Worm (Caenorhabditis elegans): Measurements from ENCODE around the gene Y39A1A.9.

Y39A1A.9 gene

DNA sequence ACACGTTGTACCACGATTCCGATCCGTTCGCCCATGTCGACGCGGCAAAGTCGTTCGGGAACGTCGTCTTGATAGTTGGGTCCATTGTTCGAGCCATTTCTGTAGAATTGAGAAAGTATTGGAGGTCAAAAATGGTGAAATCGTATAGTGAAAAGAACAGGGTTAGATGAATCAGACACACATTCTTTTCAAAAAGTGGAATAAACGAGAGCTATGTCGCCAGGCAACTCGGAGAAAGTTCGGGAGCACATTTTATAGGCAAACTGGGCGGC lies at the start of gene Y39A1A.9:
TSS of gene Y39A1A.9 (minus strand) at position 99 of the 272 bp plus-strand sequence.
- TF ChIP-seq ceh-83 (GFP tag; optimal IDR thresholded peaks at IDR 0.05) (no peak), sptf-1 (tag; optimal IDR thresholded peaks at IDR 0.05) (no peak), cnd-1 (tag; optimal IDR thresholded peaks at IDR 0.05) (no peak), ztf-11 (tag; optimal IDR thresholded peaks at IDR 0.05) (no peak), nhr-76 (tag; optimal IDR thresholded peaks at IDR 0.05) (no peak), elt-1 (tag; optimal IDR thresholded peaks at IDR 0.05; ENCODE audit: borderline replicate concordance, insufficient read depth) (no peak), nhr-2 (tag; optimal IDR thresholded peaks at IDR 0.05) (no peak), unc-39 (tag; optimal IDR thresholded peaks at IDR 0.05) (no peak), hlh-1 (tag; optimal IDR thresholded peaks at IDR 0.05) (no peak), unc-62 (GFP tag; optimal IDR thresholded peaks at IDR 0.05) (no peak), ces-1 (GFP tag; optimal IDR thresholded peaks at IDR 0.05) (no peak), drap-1 (GFP tag; optimal IDR thresholded peaks at IDR 0.05) (no peak)

- TF ChIP-seq cnd-1 (tag; optimal IDR thresholded peaks at IDR 0.05) (no peak), snpc-4 (tag; optimal IDR thresholded peaks at IDR 0.05) (no peak)
Observed at ce11 chrIII:10678971-10679370, 45.7 kb upstream of the Y39A1A.9 start, which contains the start of gene Y39A1A.16. Gene Y39A1A.16, plus strand, starts transcription at chrIII:10679271.

ce11 chrIII:10671894-10672293 lies 38.6 kb upstream of the Y39A1A.9 start:
- TF ChIP-seq flh-1 (GFP tag; optimal IDR thresholded peaks at IDR 0.05) (no peak), ceh-39 (tag; optimal IDR thresholded peaks at IDR 0.05) (no peak), nhr-12 (tag; optimal IDR thresholded peaks at IDR 0.05) (no peak), nhr-237 (tag; optimal IDR thresholded peaks at IDR 0.05) (no peak), M03D4.4 (tag; optimal IDR thresholded peaks at IDR 0.05) (no peak), sptf-1 (tag; optimal IDR thresholded peaks at IDR 0.05) (no peak), zip-8 (tag; optimal IDR thresholded peaks at IDR 0.05) (no peak), unc-120 (tag; optimal IDR thresholded peaks at IDR 0.05; ENCODE audit: poor library complexity, severe bottlenecking) (no peak), lin-32 (GFP tag; optimal IDR thresholded peaks at IDR 0.05) (no peak), elt-3 (tag; optimal IDR thresholded peaks at IDR 0.05) (no peak), mls-2 (tag; optimal IDR thresholded peaks at IDR 0.05) (no peak), elt-1 (tag; optimal IDR thresholded peaks at IDR 0.05; ENCODE audit: borderline replicate concordance, insufficient read depth) (no peak), mab-5 (tag; optimal IDR thresholded peaks at IDR 0.05) (no peak), snpc-4 (tag; optimal IDR thresholded peaks at IDR 0.05) (no peak), unc-39 (tag; optimal IDR thresholded peaks at IDR 0.05) (no peak), tbx-8 (GFP tag; optimal IDR thresholded peaks at IDR 0.05) (no peak), hlh-1 (tag; optimal IDR thresholded peaks at IDR 0.05) (no peak), ham-2 (GFP tag; optimal IDR thresholded peaks at IDR 0.05) (peak; percentile 10), bed-3 (GFP tag; optimal IDR thresholded peaks at IDR 0.05) (no peak), pha-4 (tag; optimal IDR thresholded peaks at IDR 0.05) (no peak), ceh-83 (GFP tag; optimal IDR thresholded peaks at IDR 0.05) (peak; percentile 42), sem-2 (GFP tag; optimal IDR thresholded peaks at IDR 0.05) (no peak), ztf-11 (tag; optimal IDR thresholded peaks at IDR 0.05) (no peak), ces-1 (GFP tag; optimal IDR thresholded peaks at IDR 0.05) (no peak), blmp-1 (tag; optimal IDR thresholded peaks at IDR 0.05) (peak; percentile 70)

ce11 chrIII:10666640-10667039 lies 33.3 kb upstream of the Y39A1A.9 start:
- TF ChIP-seq hlh-1 (tag; optimal IDR thresholded peaks at IDR 0.05) (peak; percentile 96), cnd-1 (tag; optimal IDR thresholded peaks at IDR 0.05) (no peak)

- TF ChIP-seq ham-2 (GFP tag; optimal IDR thresholded peaks at IDR 0.05) (peak; percentile 50), nhr-2 (tag; optimal IDR thresholded peaks at IDR 0.05) (no peak)
Observed at ce11 chrIII:10661292-10661691, 28.0 kb upstream of the Y39A1A.9 start.

DNA sequence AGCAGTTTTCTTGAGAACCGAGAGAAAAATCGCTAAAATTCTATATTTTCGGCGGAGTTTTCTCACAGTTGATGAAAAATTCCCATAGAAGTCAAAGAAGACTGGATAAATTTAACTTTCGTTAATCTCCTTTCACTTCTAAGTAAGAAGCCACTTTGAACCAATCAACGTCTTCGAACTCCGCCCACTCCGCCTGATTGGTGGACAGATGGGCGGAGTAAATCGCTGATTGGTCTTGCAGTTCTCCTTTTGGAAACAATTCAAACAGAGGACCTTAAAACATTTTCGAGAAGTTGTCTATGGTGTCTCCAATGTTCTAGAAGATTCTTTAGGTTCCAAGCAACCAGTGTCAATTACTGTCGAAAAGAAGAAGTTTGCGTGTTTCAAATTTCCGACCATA lies 25.1 kb upstream of the Y39A1A.9 start:
- TF ChIP-seq nhr-12 (tag; optimal IDR thresholded peaks at IDR 0.05) (no peak), unc-39 (tag; optimal IDR thresholded peaks at IDR 0.05) (no peak), M03D4.4 (tag; optimal IDR thresholded peaks at IDR 0.05) (peak; percentile 1), ztf-11 (tag; optimal IDR thresholded peaks at IDR 0.05) (no peak), lin-13 (tag; optimal IDR thresholded peaks at IDR 0.05) (no peak)
